Worm (Caenorhabditis elegans): Measurements from ENCODE around the gene F41G3.21.
A peak's percentile ranks its signal among the peaks of the same experiment; 100 is the strongest.

The F41G3.21 gene

ce11 chrII:6752850-6753249, at the start of gene F41G3.21:
F41G3.21 (minus strand) TSS chrII:6752950.
- TF ChIP-seq sox-4 (tag; optimal IDR thresholded peaks at IDR 0.05) (no peak), ceh-19 (GFP tag; optimal IDR thresholded peaks at IDR 0.05) (no peak), ceh-34 (tag; optimal IDR thresholded peaks at IDR 0.05) (no peak), ceh-22 (tag; optimal IDR thresholded peaks at IDR 0.05) (no peak), ceh-2 (tag; optimal IDR thresholded peaks at IDR 0.05) (no peak), nhr-11 (tag; optimal IDR thresholded peaks at IDR 0.05) (no peak), sdc-2 (tag; optimal IDR thresholded peaks at IDR 0.05) (no peak), ceh-6 (GFP tag; optimal IDR thresholded peaks at IDR 0.05) (no peak), zip-5 (tag; optimal IDR thresholded peaks at IDR 0.05) (no peak), fax-1 (tag; optimal IDR thresholded peaks at IDR 0.05) (no peak), lim-6 (tag; optimal IDR thresholded peaks at IDR 0.05) (no peak), ama-1 (optimal IDR thresholded peaks at IDR 0.05) (no peak), C08G9.2 (tag; optimal IDR thresholded peaks at IDR 0.05) (no peak), unc-42 (tag; optimal IDR thresholded peaks at IDR 0.05) (no peak), eyg-1 (tag; optimal IDR thresholded peaks at IDR 0.05) (no peak), dve-1 (tag; optimal IDR thresholded peaks at IDR 0.05) (no peak), pha-2 (tag; optimal IDR thresholded peaks at IDR 0.05) (no peak)

- TF ChIP-seq ref-2 (tag; optimal IDR thresholded peaks at IDR 0.05) (no peak), madf-2 (tag; optimal IDR thresholded peaks at IDR 0.05) (no peak), ttx-3 (tag; optimal IDR thresholded peaks at IDR 0.05) (no peak), ets-4 (tag; optimal IDR thresholded peaks at IDR 0.05) (no peak), fax-1 (tag; optimal IDR thresholded peaks at IDR 0.05) (no peak), pha-4 (tag; optimal IDR thresholded peaks at IDR 0.05) (no peak), dmd-4 (tag; optimal IDR thresholded peaks at IDR 0.05; ENCODE audit: borderline replicate concordance) (no peak), eyg-1 (tag; optimal IDR thresholded peaks at IDR 0.05) (no peak)
Observed at ce11 chrII:6801262-6801661, 48.5 kb upstream of the F41G3.21 start.

- TF ChIP-seq ahr-1 (tag; optimal IDR thresholded peaks at IDR 0.05) (no peak), zip-5 (tag; optimal IDR thresholded peaks at IDR 0.05) (no peak), ref-2 (tag; optimal IDR thresholded peaks at IDR 0.05) (peak; percentile 13), unc-3 (GFP tag; conservative IDR thresholded peaks at IDR 0.05) (no peak), unc-3 (tag; optimal IDR thresholded peaks at IDR 0.05) (no peak), tbx-7 (tag; optimal IDR thresholded peaks at IDR 0.05) (no peak), ceh-22 (tag; optimal IDR thresholded peaks at IDR 0.05) (no peak), elt-2 (tag; optimal IDR thresholded peaks at IDR 0.05) (peak; percentile 52), nfya-1 (tag; optimal IDR thresholded peaks at IDR 0.05) (no peak), sox-4 (tag; optimal IDR thresholded peaks at IDR 0.05) (no peak), che-1 (tag; optimal IDR thresholded peaks at IDR 0.05) (no peak), ama-1 (optimal IDR thresholded peaks at IDR 0.05) (no peak)
Observed at ce11 chrII:6800104-6800711, 47.5 kb upstream of the F41G3.21 start, which contains the start of gene F31E8.4. F31E8.4 (minus strand) TSS chrII:6800154.

- TF ChIP-seq hlh-15 (tag; optimal IDR thresholded peaks at IDR 0.05) (no peak), tbx-7 (tag; optimal IDR thresholded peaks at IDR 0.05) (no peak), dve-1 (tag; optimal IDR thresholded peaks at IDR 0.05) (no peak), unc-55 (GFP tag; optimal IDR thresholded peaks at IDR 0.05) (no peak), gmeb-2 (tag; optimal IDR thresholded peaks at IDR 0.05) (no peak), ceh-24 (tag; optimal IDR thresholded peaks at IDR 0.05) (no peak), unc-86 (tag; optimal IDR thresholded peaks at IDR 0.05) (no peak), syd-9 (tag; optimal IDR thresholded peaks at IDR 0.05) (no peak)
Observed at ce11 chrII:6791891-6792290, 39.1 kb upstream of the F41G3.21 start, which contains the start of gene T13C2.2. T13C2.2 (plus strand) TSS chrII:6792191.
